Worm (Caenorhabditis elegans) whole organism, L2 larva: ENCODE measurements around the gene F27B10.1.

ENCODE experiments used
- Y55F3AM.14 ChIP-seq: fragments of 200-800 bp; sonication (Bioruptor generic); optimal IDR thresholded peaks from 2 replicates; lab custom pipeline; 2018; ENCODE audit warnings: mild to moderate bottlenecking, missing genetic modification characterization, missing compliant biosample characterization
- gmeb-1 ChIP-seq: fragments of 150-350 bp; optimal IDR thresholded peaks from 2 replicates; lab custom pipeline; 2014; ENCODE audit warnings: missing biosample characterization, missing genetic modification characterization
- lin-13 ChIP-seq: fragments of 150-350 bp; optimal IDR thresholded peaks from 2 replicates; lab custom pipeline; 2014; ENCODE audit warnings: missing biosample characterization, missing genetic modification reagents, missing genetic modification characterization
- lin-39 ChIP-seq: fragments of 150-350 bp; optimal IDR thresholded peaks from 2 replicates; lab custom pipeline; 2014; ENCODE audit warnings: missing biosample characterization, missing genetic modification reagents, missing genetic modification characterization
- lsy-2 ChIP-seq, 2 experiments: fragments of 150-350 bp in 1 of 2; sonication (generic microtip) in 1 of 2; optimal IDR thresholded peaks; 2 replicates each; lab custom pipeline; 2014 to 2017; ENCODE audit warnings: missing biosample characterization in 2 of 2, missing genetic modification characterization in 2 of 2
- mdl-1 ChIP-seq, 2 experiments: fragments of 150-350 bp in 1 of 2; sonication (generic microtip) in 1 of 2; optimal IDR thresholded peaks; 2 replicates each; lab custom pipeline; 2017; ENCODE audit warnings: missing biosample characterization in 2 of 2, missing genetic modification characterization in 2 of 2
- nhr-12 ChIP-seq: fragments of 150-350 bp; optimal IDR thresholded peaks from 2 replicates; lab custom pipeline; 2014; ENCODE audit warnings: missing biosample characterization, missing genetic modification characterization
- nhr-77 ChIP-seq: fragments of 150-350 bp; optimal IDR thresholded peaks from 2 replicates; lab custom pipeline; 2014; ENCODE audit warnings: missing biosample characterization, missing genetic modification characterization
- snpc-4 ChIP-seq: fragments of 150-350 bp; optimal IDR thresholded peaks from 2 replicates; lab custom pipeline; 2014; ENCODE audit warnings: missing biosample characterization, missing genetic modification characterization
- unc-39 ChIP-seq: fragments of 150-350 bp; optimal IDR thresholded peaks from 2 replicates; lab custom pipeline; 2014; ENCODE audit warnings: missing biosample characterization, missing genetic modification characterization
- unc-62 ChIP-seq: fragments of 150-350 bp; optimal IDR thresholded peaks from 2 replicates; lab custom pipeline; 2014; ENCODE audit warnings: missing biosample characterization, missing genetic modification reagents, missing genetic modification characterization

ce11 chrV:7054598-7054997, 17.8 kb upstream of the F27B10.1 start, which contains the start of gene spig-8:
- no peak for TF ChIP-seq lin-13 (GFP tag; lab: Kevin White, UChicago)
- no peak for TF ChIP-seq unc-62 (GFP tag; lab: Kevin White, UChicago)
- no peak for TF ChIP-seq gmeb-1 (tag; lab: Kevin White, UChicago)
- TF ChIP-seq mdl-1 (tag; optimal IDR thresholded peaks at IDR 0.05; lab: Kevin White, UChicago), result no peak
- no peak for TF ChIP-seq snpc-4 (tag; lab: Kevin White, UChicago)
- TF ChIP-seq nhr-77, result no peak
- no peak for TF ChIP-seq unc-39 (tag; lab: Kevin White, UChicago)
- no peak for TF ChIP-seq lin-39 (tag; lab: Kevin White, UChicago)
- no peak for TF ChIP-seq lsy-2 (tag; optimal IDR thresholded peaks at IDR 0.05; lab: Kevin White, UChicago)
- no peak for TF ChIP-seq nhr-12 (tag; lab: Kevin White, UChicago)
- no peak for TF ChIP-seq Y55F3AM.14 (GFP tag; lab: Kevin White, UChicago)
